Worm (Caenorhabditis elegans) whole organism, L4 larva: ENCODE measurements around the gene B0464.9.

Experiments
- ZK337.2 ChIP-seq: fragments of 200-800 bp; sonication (Bioruptor generic); IDR thresholded peaks from 2 replicates; pipeline ENCODE4 v1.3.6; 2022; ENCODE audit warnings: missing genetic modification reagents, missing genetic modification characterization, missing compliant biosample characterization
- aly-2 ChIP-seq: sonication (generic microtip); optimal IDR thresholded peaks from 2 replicates; lab custom pipeline; 2018; ENCODE audit warnings: missing biosample characterization, missing genetic modification characterization
- ces-1 ChIP-seq: fragments of 150-350 bp; sonication (generic microtip); optimal IDR thresholded peaks from 4 replicates; lab custom pipeline; 2014; ENCODE audit warnings: missing biosample characterization, missing genetic modification reagents, missing genetic modification characterization
- daf-12 ChIP-seq: fragments of 150-350 bp; optimal IDR thresholded peaks from 2 replicates; lab custom pipeline; 2014; ENCODE audit warnings: missing biosample characterization, missing genetic modification reagents, missing genetic modification characterization
- hmg-1.1 ChIP-seq: fragments of 200-800 bp; sonication (Bioruptor generic); IDR thresholded peaks from 2 replicates; pipeline ENCODE4 v1.3.6; 2022; ENCODE audit warnings: missing genetic modification reagents, missing genetic modification characterization, missing compliant biosample characterization
- mep-1 ChIP-seq: fragments of 150-350 bp; sonication (generic microtip); optimal IDR thresholded peaks from 3 replicates; lab custom pipeline; 2014; ENCODE audit warnings: missing biosample characterization, missing genetic modification characterization
- nhr-102 ChIP-seq: sonication (generic microtip); optimal IDR thresholded peaks from 2 replicates; lab custom pipeline; 2016; ENCODE audit warnings: mild to moderate bottlenecking, missing genetic modification characterization, moderate library complexity, missing compliant biosample characterization
- nhr-25 ChIP-seq: sonication (generic microtip); optimal IDR thresholded peaks from 2 replicates; lab custom pipeline; 2017; ENCODE audit warnings: missing genetic modification characterization, mild to moderate bottlenecking, missing compliant biosample characterization, antibody characterized with exemption, moderate library complexity, borderline replicate concordance; ENCODE audit not compliant: insufficient read depth
- nhr-48 ChIP-seq: sonication (generic microtip); optimal IDR thresholded peaks from 2 replicates; lab custom pipeline; 2016; ENCODE audit warnings: mild to moderate bottlenecking, missing genetic modification characterization, missing compliant biosample characterization
- nhr-76 ChIP-seq: fragments of 150-350 bp; optimal IDR thresholded peaks from 2 replicates; lab custom pipeline; 2014; ENCODE audit warnings: missing biosample characterization, missing genetic modification characterization
- saeg-2 ChIP-seq: fragments of 200-800 bp; sonication (Bioruptor generic); IDR thresholded peaks from 2 replicates; pipeline ENCODE4 v1.3.6; 2022; ENCODE audit warnings: missing genetic modification reagents, missing genetic modification characterization, missing compliant biosample characterization
- skn-1 ChIP-seq: fragments of 150-350 bp; optimal IDR thresholded peaks from 2 replicates; lab custom pipeline; 2014; ENCODE audit warnings: missing biosample characterization, missing genetic modification characterization
- zip-2 ChIP-seq: fragments of 150-350 bp; optimal IDR thresholded peaks from 2 replicates; lab custom pipeline; 2014; ENCODE audit warnings: missing biosample characterization, missing genetic modification characterization

DNA sequence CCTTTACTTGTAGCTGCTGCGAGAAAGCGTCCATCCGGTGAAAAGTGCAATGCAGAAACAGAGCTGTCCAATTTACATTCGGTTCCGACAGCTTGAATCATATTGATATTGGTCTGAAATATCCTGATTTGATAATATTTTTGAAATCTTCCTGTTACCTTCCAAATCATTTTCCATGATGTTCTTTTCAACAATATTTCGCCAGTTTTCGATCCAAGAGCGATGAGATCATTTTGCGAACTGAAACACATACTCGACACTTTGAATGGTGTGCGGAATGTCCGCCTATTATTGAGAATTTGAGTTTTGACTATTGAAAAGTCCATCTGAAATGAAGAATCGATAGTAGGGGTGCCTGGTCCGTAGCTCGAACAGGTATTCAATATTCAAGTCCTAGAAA is 24.4 kb upstream of the B0464.9 start, which contains the start of gene emb-30:
- no peak for TF ChIP-seq skn-1 (tag; lab: Kevin White, UChicago)
- TF ChIP-seq nhr-76 (tag; lab: Kevin White, UChicago): no peak
- TF ChIP-seq zip-2 (tag; lab: Kevin White, UChicago): no peak
- no peak for TF ChIP-seq ces-1 (GFP tag; lab: Kevin White, UChicago)
- TF ChIP-seq mep-1 (tag; lab: Kevin White, UChicago): no peak
- TF ChIP-seq ZK337.2 (GFP tag; lab: Robert Waterston, UW): no peak
- no peak for TF ChIP-seq daf-12 (tag; lab: Kevin White, UChicago)
- no peak for TF ChIP-seq nhr-25 (tag; lab: Kevin White, UChicago)
- TF ChIP-seq aly-2 (tag; lab: Kevin White, UChicago): no peak
- TF ChIP-seq hmg-1.1: no peak
- no peak for TF ChIP-seq nhr-48
- no peak for TF ChIP-seq saeg-2 (GFP tag; lab: Robert Waterston, UW)
- no peak for TF ChIP-seq nhr-102 (tag; lab: Kevin White, UChicago)
